Worm (Caenorhabditis elegans) whole organism, young adult: ENCODE results near the gene F25B5.3.

Experiments
- cebp-1 ChIP-seq, 2 experiments: fragments of 200-800 bp in 1 of 2; sonication (Bioruptor generic) in 1 of 2; sonication (generic microtip) in 1 of 2; IDR thresholded peaks in 1 of 2; optimal IDR thresholded peaks in 1 of 2; 2 replicates each; pipeline versions ENCODE4 v1.3.6 to Lab custom; 2017 to 2022; ENCODE audit warnings: missing compliant biosample characterization in 2 of 2, missing genetic modification characterization in 2 of 2, mild to moderate bottlenecking in 1 of 2, missing genetic modification reagents in 1 of 2, moderate library complexity in 1 of 2
- unc-62 ChIP-seq: fragments of 150-350 bp; optimal IDR thresholded peaks from 2 replicates; lab custom pipeline; 2014; ENCODE audit warnings: missing biosample characterization, missing genetic modification reagents, missing genetic modification characterization

ce11 chrIII:5990090-5990489, 41.4 kb downstream of the F25B5.3 start:
- TF ChIP-seq cebp-1 (GFP tag; IDR thresholded peaks at IDR 0.05; lab: Robert Waterston, UW) (no peak), cebp-1 (tag; optimal IDR thresholded peaks at IDR 0.05; lab: Kevin White, UChicago) (no peak), unc-62 (GFP tag; lab: Kevin White, UChicago) (no peak)
